Worm (Caenorhabditis elegans): ENCODE data around the gene klp-7.

klp-7 gene

DNA sequence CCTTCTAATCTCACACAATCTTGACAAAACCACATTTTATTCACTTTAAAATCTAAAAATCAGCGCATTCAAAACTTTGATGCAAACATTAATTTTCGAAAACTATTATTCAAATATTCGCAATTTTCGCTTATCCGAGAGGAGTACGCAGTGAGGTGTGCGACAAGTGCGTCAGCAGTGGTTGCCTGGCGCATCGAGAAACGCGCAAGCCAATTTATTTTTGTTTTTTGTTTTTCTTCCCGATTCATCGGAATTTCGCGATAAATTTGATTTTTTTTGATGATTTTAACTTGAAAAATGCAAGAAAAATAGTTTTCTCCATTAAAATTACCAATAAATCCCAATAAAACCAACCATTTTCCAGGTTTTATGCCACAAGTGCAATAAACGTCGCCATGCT is 43.1 kb downstream of the klp-7 start, which contains the start of the genes fbxb-85 and hex-3 (continued):
- TF ChIP-seq hlh-30 (tag; optimal IDR thresholded peaks at IDR 0.05; ENCODE audit: insufficient read depth) (peak; percentile 81), dpl-1 (GFP tag; optimal IDR thresholded peaks at IDR 0.05) (peak; percentile 94), lin-39 (tag; optimal IDR thresholded peaks at IDR 0.05) (no peak), skn-1 (tag; optimal IDR thresholded peaks at IDR 0.05) (no peak), daf-16 (GFP tag; optimal IDR thresholded peaks at IDR 0.05) (peak; percentile 12 to 89), daf-16 (tag; optimal IDR thresholded peaks at IDR 0.05) (peak; percentile 86), F37D6.2 (tag; optimal IDR thresholded peaks at IDR 0.05) (peak; percentile 93), nhr-48 (tag; optimal IDR thresholded peaks at IDR 0.05) (peak; percentile 75), ZK546.5 (tag; optimal IDR thresholded peaks at IDR 0.05) (no peak), ctbp-1 (GFP tag; IDR thresholded peaks at IDR 0.05) (peak; percentile 84), hlh-11 (tag; optimal IDR thresholded peaks at IDR 0.05) (peak; percentile 91), snpc-1.2 (GFP tag; IDR thresholded peaks at IDR 0.05) (peak; percentile 77), aha-1 (tag) (peak; percentile 89), sdz-12 (GFP tag; optimal IDR thresholded peaks at IDR 0.05) (no peak), cey-2 (tag; optimal IDR thresholded peaks at IDR 0.05; ENCODE audit: borderline replicate concordance, insufficient read depth) (no peak), hif-1 (tag; optimal IDR thresholded peaks at IDR 0.05) (peak; percentile 60 to 75)

DNA sequence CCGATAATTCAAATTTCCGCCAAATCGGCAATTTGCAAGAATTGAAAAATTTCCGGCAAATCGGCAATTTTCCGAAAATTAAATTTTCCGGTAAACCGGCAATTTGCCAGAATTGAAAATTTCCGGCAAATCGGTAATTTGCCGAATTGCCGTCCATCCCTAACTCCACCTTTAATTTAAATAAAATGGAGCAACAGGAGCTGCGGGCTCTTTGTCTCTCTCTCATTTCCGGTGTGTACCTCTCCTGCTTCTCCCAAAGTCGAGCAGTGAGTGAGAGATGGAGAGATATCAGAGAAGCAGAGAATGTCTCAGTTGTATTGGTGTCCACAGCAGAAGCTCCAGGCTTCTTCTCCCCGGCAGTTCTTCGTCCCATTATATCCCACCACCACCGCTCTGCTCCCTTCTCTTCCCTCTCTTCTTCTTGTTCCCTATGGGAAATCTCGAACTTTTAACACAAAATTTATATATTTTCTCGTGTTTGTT is 49.7 kb downstream of the klp-7 start, which contains the start of gene Y39A1C.1:
Gene Y39A1C.1 (plus strand): TSS at position 51 of the 483 bp plus-strand sequence.
- TF ChIP-seq nhr-11 (tag; optimal IDR thresholded peaks at IDR 0.05) (no peak), aly-2 (tag; optimal IDR thresholded peaks at IDR 0.05) (no peak), zfp-2 (tag; optimal IDR thresholded peaks at IDR 0.05) (no peak), F44E2.7 (GFP tag; IDR thresholded peaks at IDR 0.05) (no peak), aha-1 (tag) (peak; percentile 8), hmg-1.1 (GFP tag; IDR thresholded peaks at IDR 0.05) (peak; percentile 55; the same call in 1 of the 2 replicates), R02D3.7 (tag; optimal IDR thresholded peaks at IDR 0.05) (no peak), ZK546.5 (tag; optimal IDR thresholded peaks at IDR 0.05) (no peak), zip-2 (tag; optimal IDR thresholded peaks at IDR 0.05) (no peak), sdz-12 (GFP tag; optimal IDR thresholded peaks at IDR 0.05) (no peak), lir-3 (tag; optimal IDR thresholded peaks at IDR 0.05) (no peak), madf-5 (GFP tag; IDR thresholded peaks at IDR 0.05) (no peak), dmd-6 (GFP tag; IDR thresholded peaks at IDR 0.05) (no peak), rbr-2 (tag; optimal IDR thresholded peaks at IDR 0.05) (peak; percentile 15), mdl-1 (tag; optimal IDR thresholded peaks at IDR 0.05) (no peak), php-3 (GFP tag; IDR thresholded peaks at IDR 0.05) (no peak), dmd-8 (GFP tag; IDR thresholded peaks at IDR 0.05) (no peak), mes-2 (tag; optimal IDR thresholded peaks at IDR 0.05; ENCODE audit: poor library complexity, severe bottlenecking) (peak; percentile 54), egl-27 (tag; optimal IDR thresholded peaks at IDR 0.05) (no peak), ZK337.2 (GFP tag; IDR thresholded peaks at IDR 0.05) (no peak), attf-4 (tag; optimal IDR thresholded peaks at IDR 0.05) (no peak), lin-13 (GFP tag; optimal IDR thresholded peaks at IDR 0.05) (no peak), nhr-10 (tag; optimal IDR thresholded peaks at IDR 0.05) (no peak), ceh-28 (tag; optimal IDR thresholded peaks at IDR 0.05) (no peak), F37D6.2 (tag; optimal IDR thresholded peaks at IDR 0.05) (no peak), lsy-2 (tag; optimal IDR thresholded peaks at IDR 0.05) (no peak), hlh-11 (tag; optimal IDR thresholded peaks at IDR 0.05) (no peak), skn-1 (tag; optimal IDR thresholded peaks at IDR 0.05) (no peak), unc-130 (GFP tag; optimal IDR thresholded peaks at IDR 0.05) (no peak), spr-3 (GFP tag; optimal IDR thresholded peaks at IDR 0.05) (no peak), gei-8 (GFP tag; optimal IDR thresholded peaks at IDR 0.05) (no peak), madf-9 (GFP tag; conservative IDR thresholded peaks at IDR 0.05) (no peak), nhr-28 (tag; optimal IDR thresholded peaks at IDR 0.05) (no peak), set-16 (GFP tag; IDR thresholded peaks at IDR 0.05) (0 out of 2 replicates have a peak, but pooled peaks have one; percentile 17), ceh-62 (tag; optimal IDR thresholded peaks at IDR 0.05) (no peak), fos-1 (tag; optimal IDR thresholded peaks at IDR 0.05) (no peak), zag-1 (tag; optimal IDR thresholded peaks at IDR 0.05) (no peak), tag-97 (GFP tag; IDR thresholded peaks at IDR 0.05) (no peak), ceh-32 (tag; optimal IDR thresholded peaks at IDR 0.05; ENCODE audit: poor library complexity) (no peak), T26A8.4 (GFP tag; IDR thresholded peaks at IDR 0.05) (no peak)
